Worm (Caenorhabditis elegans) whole organism, dauer: ENCODE measurements around the gene pdr-1.
"Not testable (repeated sequence)": the region's sequence is repeated elsewhere in the genome, so short reads cannot be mapped to it uniquely, and the experiment has no call there.

ENCODE experiments used
- unc-62 ChIP-seq: sonication (generic microtip); optimal IDR thresholded peaks from 2 replicates; lab custom pipeline; 2017; ENCODE audit warnings: missing biosample characterization, missing genetic modification reagents, missing genetic modification characterization

pdr-1 gene

DNA sequence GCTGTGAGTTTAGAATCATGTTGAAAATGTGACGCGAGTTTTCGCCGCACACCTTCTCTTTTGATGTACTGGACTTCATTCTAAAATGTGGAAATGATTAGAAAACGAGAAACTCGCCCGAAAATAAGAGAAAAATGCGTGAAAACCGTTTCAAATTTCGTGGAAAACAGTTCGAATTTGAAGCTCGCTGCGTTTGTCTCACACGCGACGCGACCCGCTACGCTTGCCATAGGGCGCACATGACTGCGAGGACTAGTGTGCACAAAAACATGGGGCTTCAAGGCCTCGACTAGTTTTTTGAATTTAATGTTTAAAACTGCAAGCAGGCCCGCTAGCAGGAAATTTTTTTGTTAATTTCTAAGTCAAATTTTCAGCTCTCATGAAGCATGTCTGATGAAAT, at the start of gene pdr-1, which contains the start of gene cyk-4:
Gene pdr-1 (plus strand): TSS at position 369 of the 400 bp plus-strand sequence.
Gene cyk-4 (minus strand): TSS at position 80 of the 400 bp plus-strand sequence.
- no peak for TF ChIP-seq unc-62 (GFP tag; lab: Kevin White, UChicago)

DNA sequence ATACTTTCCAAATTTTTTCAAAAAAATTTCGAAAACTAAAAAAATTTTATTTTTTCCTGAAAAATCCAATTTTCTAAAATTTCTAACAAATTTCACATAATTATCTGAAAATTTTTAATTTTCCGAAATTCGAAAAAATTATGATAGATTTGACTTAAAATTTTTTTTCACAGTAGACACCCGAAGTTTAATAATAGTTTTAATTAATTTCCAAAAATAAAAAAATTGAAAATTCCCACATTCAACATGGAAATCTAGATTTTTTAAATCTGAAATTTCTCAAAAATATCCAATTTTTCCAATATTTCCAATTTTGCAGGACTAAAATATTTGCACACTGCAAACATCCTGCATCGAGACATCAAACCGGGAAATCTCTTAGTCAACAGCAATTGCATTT, 49.4 kb upstream of the pdr-1 start:
- no peak for TF ChIP-seq unc-62 (GFP tag; lab: Kevin White, UChicago)

DNA sequence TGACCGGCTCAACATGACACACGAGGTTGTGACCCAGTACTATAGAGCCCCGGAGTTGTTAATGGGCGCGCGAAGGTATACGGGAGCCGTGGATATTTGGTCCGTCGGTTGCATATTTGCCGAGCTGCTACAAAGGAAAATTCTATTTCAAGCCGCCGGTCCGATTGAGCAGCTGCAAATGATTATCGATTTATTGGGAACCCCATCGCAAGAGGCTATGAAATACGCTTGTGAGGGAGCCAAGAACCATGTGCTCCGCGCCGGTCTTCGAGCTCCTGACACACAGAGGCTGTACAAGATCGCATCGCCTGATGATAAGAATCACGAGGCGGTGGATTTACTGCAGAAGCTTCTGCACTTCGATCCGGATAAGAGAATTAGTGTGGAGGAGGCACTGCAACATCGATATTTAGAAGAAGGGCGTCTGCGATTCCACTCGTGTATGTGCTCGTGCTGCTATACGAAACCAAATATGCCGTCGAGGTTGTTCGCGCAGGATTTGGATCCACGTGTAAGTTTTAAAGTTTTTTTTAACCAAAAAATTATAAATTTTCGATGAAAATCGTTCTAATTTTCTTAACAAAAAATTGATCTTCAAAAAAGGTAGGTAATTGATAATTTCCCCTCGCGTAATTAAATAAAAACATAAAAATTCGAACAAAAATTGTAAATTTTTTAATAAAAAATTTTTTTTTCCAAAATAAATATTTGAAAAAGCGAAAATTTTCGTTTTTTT, 48.8 kb upstream of the pdr-1 start:
- TF ChIP-seq unc-62 (GFP tag; lab: Kevin White, UChicago), result no peak

DNA sequence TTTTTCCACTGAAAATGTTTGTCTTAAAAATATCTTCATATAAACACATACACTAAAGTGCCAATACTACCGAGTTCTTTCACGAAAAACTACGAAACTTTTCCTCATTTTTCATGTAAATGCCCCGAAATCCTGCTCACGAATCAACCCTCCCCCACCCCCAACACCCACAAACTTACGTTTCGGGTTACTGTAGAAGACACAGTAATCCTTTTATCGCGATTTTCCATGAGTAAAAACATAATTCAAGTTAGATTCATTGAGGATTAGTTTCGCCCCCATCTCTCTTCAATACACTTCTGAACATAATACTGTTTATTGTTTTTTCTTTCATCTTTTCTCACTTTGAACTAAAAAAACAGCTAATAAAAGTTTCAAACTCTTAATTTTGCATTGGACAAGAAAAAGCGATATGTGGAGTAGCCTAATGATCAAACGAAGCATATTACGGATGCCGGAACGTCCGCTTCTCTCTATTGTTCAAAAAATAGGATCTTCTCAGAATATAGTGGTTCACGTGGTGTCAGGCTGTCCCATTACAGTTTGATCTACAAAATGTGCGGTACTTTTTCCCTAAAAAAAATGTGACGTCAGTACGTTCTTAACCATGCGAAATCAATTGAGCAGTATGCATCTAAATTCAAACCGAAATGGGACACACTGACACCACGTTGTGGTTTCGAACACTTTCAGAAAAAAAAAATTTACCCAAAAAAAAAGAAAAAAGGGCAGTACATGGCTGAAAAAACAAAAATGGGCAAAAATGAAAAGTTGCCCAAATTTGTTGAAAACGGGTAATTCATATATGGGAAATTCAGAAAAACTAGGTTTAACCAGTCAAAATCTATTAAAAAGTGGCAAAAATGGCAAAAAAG, 47.1 kb upstream of the pdr-1 start:
- TF ChIP-seq unc-62 (GFP tag; lab: Kevin White, UChicago), result no peak

DNA sequence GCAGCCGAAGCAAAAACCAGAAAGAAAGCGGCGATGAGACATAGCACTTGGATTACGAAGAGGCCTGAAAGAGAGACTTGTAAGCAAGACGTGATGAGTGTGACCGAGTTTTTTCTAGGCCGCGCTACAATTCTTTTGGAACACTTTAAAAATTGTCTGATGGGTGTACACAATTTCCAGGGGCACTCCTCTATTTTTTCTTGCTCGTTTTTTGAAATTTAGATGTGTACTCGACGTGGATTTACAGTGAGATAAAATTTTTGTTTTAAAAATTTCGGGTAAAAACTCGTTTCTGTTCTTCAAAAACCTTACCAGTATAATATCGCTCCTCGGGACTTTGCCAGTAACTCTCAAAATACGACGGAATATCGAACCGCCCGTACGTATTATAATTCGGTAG, 41.6 kb upstream of the pdr-1 start:
- TF ChIP-seq unc-62 (GFP tag; lab: Kevin White, UChicago), result no peak

DNA sequence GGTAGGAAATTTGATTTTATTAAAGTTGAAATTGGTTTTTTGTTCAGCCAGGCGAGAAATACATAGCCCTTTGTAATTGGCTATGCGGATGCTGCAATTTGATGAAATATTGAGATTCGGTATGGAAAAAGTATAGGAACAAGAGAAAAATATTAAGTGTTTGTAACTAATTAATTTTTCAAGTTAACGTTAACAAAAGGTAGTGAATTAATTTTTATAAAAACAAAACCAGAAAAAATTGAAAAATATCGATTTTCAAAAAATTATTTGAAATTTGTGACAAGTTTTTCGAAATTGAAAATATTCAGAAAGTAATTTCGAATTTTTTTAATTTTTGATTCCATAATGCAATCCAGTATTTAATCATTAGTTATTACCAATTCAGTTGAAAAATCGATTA, 39.7 kb upstream of the pdr-1 start, which contains the start of gene W06F12.2:
Gene W06F12.2 (minus strand): TSS at position 101 of the 400 bp plus-strand sequence.
- TF ChIP-seq unc-62 (GFP tag; lab: Kevin White, UChicago), result no peak

DNA sequence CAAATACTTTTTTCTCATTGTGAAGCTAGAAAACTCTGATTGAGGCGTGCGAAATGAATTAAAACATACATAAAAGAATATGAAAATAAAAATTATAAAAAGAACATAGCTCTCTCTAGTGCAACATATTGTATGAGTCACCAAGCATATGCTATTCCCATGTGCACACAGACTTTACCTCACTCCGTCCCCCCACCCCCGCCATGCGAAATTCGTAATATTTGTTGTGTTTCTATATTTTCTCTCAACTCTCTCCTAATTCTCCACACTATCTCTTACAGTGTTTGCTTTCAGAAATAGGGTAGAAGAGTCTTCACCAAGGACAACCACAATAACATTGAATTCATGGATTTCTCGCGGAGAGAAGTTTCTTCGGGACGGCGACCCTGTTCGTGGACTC, 38.6 kb upstream of the pdr-1 start:
- TF ChIP-seq unc-62 (GFP tag; lab: Kevin White, UChicago), result no peak

DNA sequence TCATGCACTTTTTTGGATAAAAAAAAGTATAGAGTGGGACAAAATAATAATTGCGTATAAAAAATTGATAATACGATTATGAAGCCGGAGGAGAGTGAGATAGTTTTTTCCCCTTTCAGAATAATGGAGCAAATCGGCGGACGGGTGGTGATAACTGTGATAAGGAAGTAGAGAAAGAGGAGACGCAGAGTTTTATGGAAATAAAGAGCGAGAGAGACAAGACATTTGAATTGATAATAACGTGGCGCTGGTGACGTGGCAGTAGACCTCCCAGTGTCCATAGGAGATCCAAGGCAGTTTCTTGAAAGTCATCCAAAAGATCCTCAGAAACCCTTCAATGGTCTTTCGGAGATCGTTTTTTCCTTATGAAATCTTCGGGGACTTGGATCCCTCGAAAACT, 37.5 kb upstream of the pdr-1 start:
- TF ChIP-seq unc-62 (GFP tag; lab: Kevin White, UChicago), result no peak

DNA sequence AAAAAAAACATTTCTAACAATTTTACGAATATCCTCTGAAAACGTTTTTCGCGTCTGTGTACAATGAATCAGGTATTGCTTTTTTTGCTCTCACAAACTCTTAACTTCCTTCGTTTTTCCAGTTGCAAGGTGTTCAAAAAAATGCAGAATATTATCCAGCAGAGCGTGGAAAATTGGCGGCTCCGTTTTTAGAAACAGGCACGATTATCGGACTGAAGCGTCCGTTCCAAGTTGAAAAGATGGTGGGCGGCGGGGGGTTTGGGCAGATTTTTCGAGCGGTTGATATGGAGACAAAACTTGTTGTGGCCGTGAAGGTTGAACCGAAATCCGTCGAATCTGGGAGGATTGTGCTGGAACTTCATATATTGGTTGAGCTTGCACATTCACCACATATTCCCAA, 36.3 kb upstream of the pdr-1 start, which contains the start of gene W06F12.3:
Gene W06F12.3 (plus strand): TSS at position 23 of the 400 bp plus-strand sequence.
- TF ChIP-seq unc-62 (GFP tag; lab: Kevin White, UChicago), result no peak

DNA sequence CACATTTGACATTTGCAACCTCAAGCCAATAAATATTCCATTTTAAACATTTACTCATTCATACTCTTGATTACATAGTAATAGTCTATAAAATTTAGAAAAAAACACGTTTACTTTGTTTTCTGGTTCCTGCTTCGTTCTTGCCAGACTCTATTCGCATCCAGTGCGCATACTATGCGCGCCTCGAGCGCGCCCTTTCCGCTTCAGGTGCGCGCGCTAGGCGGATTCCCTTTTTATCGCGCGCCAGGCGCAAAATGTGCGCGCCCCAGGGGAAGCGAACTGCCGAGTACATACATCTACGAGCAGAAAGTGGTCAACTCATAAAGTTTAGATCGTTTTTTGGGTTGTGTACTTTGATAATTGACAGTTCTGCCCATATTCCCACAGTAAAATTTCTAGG, 29.9 kb upstream of the pdr-1 start:
- TF ChIP-seq unc-62 (GFP tag; lab: Kevin White, UChicago), result no peak

DNA sequence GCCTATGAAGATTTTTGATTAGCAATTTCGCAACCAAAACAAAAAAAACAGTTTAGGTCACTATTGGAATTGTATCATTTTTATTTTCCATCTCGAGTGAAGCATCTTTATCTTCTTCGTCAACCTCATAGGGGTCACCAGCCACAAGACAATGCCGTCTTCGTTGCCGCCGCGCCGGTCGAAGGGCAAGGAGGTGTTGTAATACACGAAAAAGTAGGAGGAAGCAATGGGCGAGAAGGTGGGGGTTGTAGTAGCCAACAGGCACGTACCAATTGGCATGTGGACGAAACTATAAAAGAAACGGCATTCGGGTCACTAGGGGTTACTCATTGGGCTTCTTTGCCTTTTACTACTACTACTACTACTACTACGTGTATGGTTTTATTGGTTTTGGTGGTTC, 29.3 kb upstream of the pdr-1 start:
- TF ChIP-seq unc-62 (GFP tag; lab: Kevin White, UChicago), result no peak

DNA sequence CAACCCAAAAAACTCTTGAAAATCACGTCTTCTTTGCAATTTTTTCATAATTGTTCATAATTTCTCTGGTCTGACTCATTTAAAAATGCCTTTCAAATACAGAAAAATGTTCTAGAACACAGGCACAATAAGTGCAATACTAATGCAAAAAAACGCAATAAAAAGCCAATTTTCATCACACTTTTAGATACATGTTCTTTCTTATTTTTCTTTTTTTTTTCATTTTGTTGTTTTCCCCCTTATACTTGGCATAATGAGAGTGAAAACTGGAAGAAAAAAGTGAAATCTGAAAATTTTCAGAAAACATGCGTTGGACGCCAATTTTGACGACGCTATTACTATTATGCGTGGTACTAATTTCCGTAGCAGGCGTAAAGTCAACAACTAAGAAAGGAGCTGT, 27.4 kb upstream of the pdr-1 start, which contains the start of gene tyr-2:
Gene tyr-2 (plus strand): TSS at position 301 of the 400 bp plus-strand sequence.
- TF ChIP-seq unc-62 (GFP tag; lab: Kevin White, UChicago), result no peak

DNA sequence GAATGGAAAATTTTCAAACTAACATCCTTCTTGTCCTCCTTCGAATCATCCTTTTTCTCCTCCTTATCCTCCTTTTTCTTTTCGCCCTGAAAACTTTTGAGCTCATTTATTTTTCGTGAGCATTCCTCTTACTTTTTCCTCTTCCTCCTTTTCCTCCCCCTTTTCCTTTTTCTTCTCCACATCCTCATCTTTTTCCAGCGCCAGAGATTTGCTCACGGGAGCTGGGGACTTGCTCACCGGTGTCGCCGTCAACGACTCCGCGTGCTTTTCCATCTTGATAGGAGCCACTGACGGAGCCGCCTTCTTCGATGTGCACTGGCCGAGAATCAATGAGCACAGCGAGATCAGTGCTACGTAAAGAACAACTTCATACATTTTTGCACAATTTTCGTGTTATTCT, 23.0 kb upstream of the pdr-1 start, which contains the start of gene K08E3.2:
Gene K08E3.2 (minus strand): TSS at position 375 of the 400 bp plus-strand sequence.
- no peak for TF ChIP-seq unc-62 (GFP tag; lab: Kevin White, UChicago)

DNA sequence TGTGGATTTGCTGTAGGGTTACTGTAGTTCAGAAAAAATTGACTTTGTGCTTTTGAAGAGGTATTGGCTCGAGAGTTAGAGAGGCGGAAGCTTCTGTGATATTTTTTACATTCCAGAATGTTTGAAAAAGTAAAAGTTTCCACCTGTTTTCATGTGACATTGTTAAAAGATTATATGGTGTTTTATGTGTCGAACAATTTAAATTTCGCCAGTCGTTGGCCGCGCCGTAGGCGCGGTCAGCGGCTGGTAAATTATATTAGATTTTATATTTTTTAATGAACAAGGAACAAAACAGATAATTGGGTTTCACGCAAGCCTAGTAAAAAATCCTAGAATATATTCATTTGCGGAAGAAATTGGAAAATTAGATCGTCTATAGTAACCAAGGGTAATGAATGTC, 20.2 kb upstream of the pdr-1 start, which contains the start of gene mlc-7:
Gene mlc-7 (plus strand): TSS at position 301 of the 400 bp plus-strand sequence.
- TF ChIP-seq unc-62 (GFP tag; lab: Kevin White, UChicago), result not testable (repeated sequence)

DNA sequence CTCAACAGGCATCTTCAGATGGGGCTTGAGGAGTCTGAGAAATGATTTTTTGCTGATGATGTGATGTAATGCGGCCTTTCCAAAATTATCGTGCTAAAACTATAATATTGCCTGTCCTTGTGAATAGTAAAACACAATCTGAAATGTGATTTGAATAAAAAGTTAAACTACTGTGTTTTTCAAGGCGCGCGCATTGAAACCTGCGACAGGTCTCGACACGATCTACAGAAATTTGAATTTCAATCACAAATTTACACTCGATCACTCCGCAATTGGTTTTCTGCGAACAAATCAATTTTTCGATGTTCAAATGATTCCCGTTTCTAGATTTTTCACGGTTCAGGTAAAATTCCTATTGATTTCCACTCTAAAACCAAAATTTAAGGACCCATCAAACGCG, 15.6 kb upstream of the pdr-1 start, which contains the start of gene toca-2:
Gene toca-2 (plus strand): TSS at position 208 of the 400 bp plus-strand sequence.
- no peak for TF ChIP-seq unc-62 (GFP tag; lab: Kevin White, UChicago)

DNA sequence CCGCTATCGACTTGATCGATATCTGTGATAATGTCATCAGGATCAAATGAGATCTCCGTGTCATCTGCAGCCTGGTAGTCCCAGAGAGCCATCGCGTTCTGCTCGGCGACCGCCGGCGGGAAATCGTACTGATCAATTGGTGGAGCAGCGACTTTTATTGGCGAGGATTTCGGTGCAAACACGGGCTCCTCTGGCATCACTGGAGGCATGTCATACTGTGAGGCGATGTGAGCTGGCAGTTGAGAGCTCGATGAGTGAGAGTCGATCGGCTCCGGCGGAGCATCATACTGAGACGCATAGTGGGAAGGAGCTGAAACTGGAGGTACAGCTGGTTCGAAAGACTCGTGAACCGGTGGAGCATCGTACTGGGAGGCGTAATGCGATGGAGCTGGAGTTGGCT, 11.6 kb upstream of the pdr-1 start:
- no peak for TF ChIP-seq unc-62 (GFP tag; lab: Kevin White, UChicago)
